Fruit fly (Drosophila melanogaster) whole organism, embryonic: ENCODE results near the gene CG15461.
A peak's percentile ranks its signal among the peaks of the same experiment; 100 is the strongest.

Experiments used
- Abd-B ChIP-seq: fragments of 200-800 bp; sonication (Bioruptor generic); optimal IDR thresholded peaks from 2 replicates; lab custom pipeline; 2018; ENCODE audit warnings: missing biosample characterization, mild to moderate bottlenecking, missing genetic modification characterization, moderate library complexity
- Antp ChIP-seq: fragments of 200-800 bp; sonication (Bioruptor generic); optimal IDR thresholded peaks from 3 replicates; lab custom pipeline; 2016; ENCODE audit warnings: missing biosample characterization, missing genetic modification characterization
- Asciz ChIP-seq: fragments of 200-800 bp; sonication (Bioruptor generic); optimal IDR thresholded peaks from 2 replicates; lab custom pipeline; 2017; ENCODE audit warnings: missing biosample characterization, mild to moderate bottlenecking, missing genetic modification characterization, missing genetic modification reagents
- B-H2 ChIP-seq: fragments of 200-800 bp; sonication (Bioruptor generic); optimal IDR thresholded peaks from 2 replicates; lab custom pipeline; 2018; ENCODE audit warnings: missing biosample characterization, mild to moderate bottlenecking, missing genetic modification characterization
- BEAF-32 ChIP-seq: fragments of 200-800 bp; sonication (Bioruptor generic); optimal IDR thresholded peaks from 3 replicates; lab custom pipeline; 2017; ENCODE audit warnings: missing biosample characterization, missing genetic modification characterization, mild to moderate bottlenecking, moderate library complexity, missing genetic modification reagents
- Bgb ChIP-seq: fragments of 200-800 bp; sonication (Bioruptor generic); IDR thresholded peaks from 2 replicates; pipeline ENCODE4 v1.3.6; 2022; ENCODE audit warnings: missing biosample characterization, missing genetic modification characterization; ENCODE audit not compliant: partially characterized antibody
- Blimp-1 ChIP-seq: fragments of 200-800 bp; sonication (Bioruptor generic); optimal IDR thresholded peaks from 3 replicates; lab custom pipeline; 2018; ENCODE audit warnings: missing biosample characterization, missing genetic modification characterization, mild to moderate bottlenecking, moderate library complexity, missing genetic modification reagents
- CG11398 ChIP-seq: fragments of 200-800 bp; sonication (Bioruptor generic); optimal IDR thresholded peaks from 2 replicates; lab custom pipeline; 2016; ENCODE audit warnings: missing biosample characterization, missing genetic modification characterization
- CG12071 ChIP-seq: fragments of 200-800 bp; sonication (Bioruptor generic); optimal IDR thresholded peaks from 3 replicates; lab custom pipeline; 2018; ENCODE audit warnings: missing biosample characterization, mild to moderate bottlenecking, missing genetic modification characterization
- CG12104 ChIP-seq: fragments of 200-800 bp; sonication (Bioruptor generic); optimal IDR thresholded peaks from 3 replicates; lab custom pipeline; 2016; ENCODE audit warnings: missing biosample characterization, missing genetic modification characterization
- CG14860 ChIP-seq: fragments of 200-800 bp; sonication (Bioruptor generic); IDR thresholded peaks from 3 replicates; pipeline ENCODE4 v1.3.6; 2022; ENCODE audit warnings: missing biosample characterization, missing genetic modification characterization; ENCODE audit not compliant: partially characterized antibody
- CG17612 ChIP-seq: fragments of 200-800 bp; sonication (Bioruptor generic); IDR thresholded peaks from 2 replicates; pipeline ENCODE4 v1.3.6; 2022; ENCODE audit warnings: missing biosample characterization, missing genetic modification characterization
- CG17829 ChIP-seq: fragments of 200-800 bp; optimal IDR thresholded peaks from 2 replicates; lab custom pipeline; 2019; ENCODE audit warnings: missing biosample characterization, mild to moderate bottlenecking, missing genetic modification characterization, moderate library complexity
- CG3065 ChIP-seq: fragments of 200-800 bp; sonication (Bioruptor generic); optimal IDR thresholded peaks from 2 replicates; lab custom pipeline; 2016; ENCODE audit warnings: missing biosample characterization, missing genetic modification characterization
- CG31365 ChIP-seq: fragments of 200-800 bp; sonication (Bioruptor generic); optimal IDR thresholded peaks from 2 replicates; lab custom pipeline; 2018; ENCODE audit warnings: missing biosample characterization, mild to moderate bottlenecking, missing genetic modification characterization
- CG3726 ChIP-seq: fragments of 200-800 bp; sonication (Bioruptor generic); IDR thresholded peaks from 3 replicates; pipeline ENCODE4, ENCODE4 v1.3.6; 2022; ENCODE audit warnings: missing biosample characterization, missing genetic modification characterization
- CG5180 ChIP-seq: fragments of 200-800 bp; sonication (Bioruptor generic); optimal IDR thresholded peaks from 3 replicates; lab custom pipeline; 2017; ENCODE audit warnings: missing biosample characterization, missing genetic modification characterization, mild to moderate bottlenecking, moderate library complexity, missing genetic modification reagents
- CG6654 ChIP-seq: fragments of 200-800 bp; sonication (Bioruptor generic); optimal IDR thresholded peaks from 2 replicates; lab custom pipeline; 2017; ENCODE audit warnings: missing biosample characterization, mild to moderate bottlenecking, missing genetic modification characterization
- CG6854 ChIP-seq: fragments of 200-800 bp; sonication (Bioruptor generic); optimal IDR thresholded peaks from 3 replicates; lab custom pipeline; 2017; ENCODE audit warnings: missing biosample characterization, mild to moderate bottlenecking, missing genetic modification characterization
- CG7928 ChIP-seq: fragments of 200-800 bp; sonication (Bioruptor generic); optimal IDR thresholded peaks from 2 replicates; lab custom pipeline; 2017; ENCODE audit warnings: missing biosample characterization, mild to moderate bottlenecking, missing genetic modification characterization
- CG8290 ChIP-seq, 3 experiments: fragments of 200-800 bp; sonication (Bioruptor generic); optimal IDR thresholded peaks; 2 replicates each; lab custom pipeline; 2016 to 2019; ENCODE audit warnings: missing biosample characterization in 3 of 3, missing genetic modification characterization in 3 of 3, mild to moderate bottlenecking in 2 of 3, moderate library complexity in 1 of 3
- CG9215 ChIP-seq: fragments of 200-800 bp; sonication (Bioruptor generic); IDR thresholded peaks from 2 replicates; pipeline ENCODE4 v1.3.6; 2022; ENCODE audit warnings: missing biosample characterization, missing genetic modification characterization
- CG9609 ChIP-seq: fragments of 200-800 bp; sonication (Bioruptor generic); optimal IDR thresholded peaks from 3 replicates; lab custom pipeline; 2016; ENCODE audit warnings: missing biosample characterization, missing genetic modification characterization
- CG9932 ChIP-seq: fragments of 200-800 bp; sonication (Bioruptor generic); IDR thresholded peaks from 2 replicates; pipeline ENCODE4 v1.3.6; 2022; ENCODE audit warnings: missing biosample characterization, missing genetic modification characterization
- D ChIP-seq, 2 experiments: fragments of 200-800 bp in 1 of 2; fragments of >200 bp in 1 of 2; sonication (Bioruptor generic) in 1 of 2; optimal IDR thresholded peaks; 2 replicates in 1 of 2; 3 replicates in 1 of 2; lab custom pipeline; 2017; ENCODE audit warnings: mild to moderate bottlenecking in 1 of 2, missing biosample characterization in 1 of 2, missing genetic modification characterization in 1 of 2, missing genetic modification reagents in 1 of 2
- Dbx ChIP-seq: fragments of 200-800 bp; sonication (Bioruptor generic); IDR thresholded peaks from 3 replicates; pipeline ENCODE4 v1.3.6; 2022; ENCODE audit warnings: missing biosample characterization, missing genetic modification characterization
- Hand ChIP-seq: fragments of 200-800 bp; sonication (Bioruptor generic); optimal IDR thresholded peaks from 2 replicates; lab custom pipeline; 2017; ENCODE audit warnings: mild to moderate bottlenecking, missing biosample characterization, missing genetic modification reagents, missing genetic modification characterization
- Mrtf ChIP-seq: fragments of 200-800 bp; sonication (Bioruptor generic); IDR thresholded peaks from 3 replicates; pipeline ENCODE4 v1.3.6; 2022; ENCODE audit warnings: missing biosample characterization, missing genetic modification characterization
- NC2α ChIP-seq: fragments of 200-800 bp; sonication (Bioruptor generic); optimal IDR thresholded peaks from 2 replicates; lab custom pipeline; 2016; ENCODE audit warnings: missing biosample characterization, missing genetic modification characterization
- NFAT ChIP-seq: fragments of 200-800 bp; sonication (Bioruptor generic); IDR thresholded peaks from 2 replicates; pipeline ENCODE4 v1.3.6; 2022; ENCODE audit warnings: missing biosample characterization, missing genetic modification characterization
- Rfx ChIP-seq: fragments of 200-800 bp; sonication (Bioruptor generic); IDR thresholded peaks from 2 replicates; pipeline ENCODE4 v1.3.6; 2022; ENCODE audit warnings: missing biosample characterization, missing genetic modification characterization
- Sox100B ChIP-seq: fragments of 200-800 bp; sonication (Bioruptor generic); optimal IDR thresholded peaks from 3 replicates; lab custom pipeline; 2018; ENCODE audit warnings: missing biosample characterization, mild to moderate bottlenecking, missing genetic modification characterization
- bigmax ChIP-seq: fragments of 200-800 bp; sonication (Bioruptor generic); optimal IDR thresholded peaks from 2 replicates; lab custom pipeline; 2018; ENCODE audit warnings: missing biosample characterization, mild to moderate bottlenecking, missing genetic modification characterization
- chif ChIP-seq, 2 experiments: fragments of 200-800 bp; sonication (Bioruptor generic); optimal IDR thresholded peaks; 3 replicates each; lab custom pipeline; 2016; ENCODE audit warnings: missing biosample characterization in 2 of 2, missing genetic modification characterization in 2 of 2
- croc ChIP-seq: fragments of 200-800 bp; sonication (Bioruptor generic); conservative IDR thresholded peaks from 3 replicates; pipeline ENCODE4 v1.3.6; 2022; ENCODE audit warnings: missing biosample characterization, missing genetic modification characterization
- cwo ChIP-seq: fragments of 200-800 bp; sonication (Bioruptor generic); optimal IDR thresholded peaks from 3 replicates; lab custom pipeline; 2017; ENCODE audit warnings: missing biosample characterization, missing genetic modification characterization, mild to moderate bottlenecking, moderate library complexity, missing genetic modification reagents
- dmrt99B ChIP-seq: fragments of 200-800 bp; sonication (Bioruptor generic); optimal IDR thresholded peaks from 2 replicates; lab custom pipeline; 2018; ENCODE audit warnings: missing biosample characterization, mild to moderate bottlenecking, missing genetic modification characterization, moderate library complexity
- fd102C ChIP-seq: fragments of 200-800 bp; sonication (Bioruptor generic); optimal IDR thresholded peaks from 2 replicates; lab custom pipeline; 2018; ENCODE audit warnings: missing biosample characterization, mild to moderate bottlenecking, missing genetic modification characterization, moderate library complexity
- fu2 ChIP-seq: fragments of 200-800 bp; sonication (Bioruptor generic); optimal IDR thresholded peaks from 2 replicates; lab custom pipeline; 2016; ENCODE audit warnings: missing biosample characterization, missing genetic modification characterization
- hb ChIP-seq: fragments of 200-800 bp; sonication (Bioruptor generic); IDR thresholded peaks from 3 replicates; pipeline ENCODE4 v1.3.6; 2022; ENCODE audit warnings: missing biosample characterization, missing genetic modification characterization; ENCODE audit not compliant: partially characterized antibody
- hbn ChIP-seq: fragments of 200-800 bp; sonication (Bioruptor generic); IDR thresholded peaks from 2 replicates; pipeline ENCODE4 v1.3.6; 2022; ENCODE audit warnings: missing biosample characterization, missing genetic modification characterization; ENCODE audit not compliant: partially characterized antibody
- pan ChIP-seq, 4 experiments: fragments of >200 bp in 3 of 4; fragments of 200-800 bp in 1 of 4; sonication (Bioruptor generic) in 1 of 4; optimal IDR thresholded peaks in 3 of 4; IDR thresholded peaks in 1 of 4; 2 replicates each; pipeline versions ENCODE4 v1.3.6 to Lab custom; 2017 to 2022; ENCODE audit warnings: missing biosample characterization in 2 of 4, missing genetic modification characterization in 2 of 4, mixed read lengths in 1 of 4
- phol ChIP-seq: fragments of 200-800 bp; sonication (Bioruptor generic); optimal IDR thresholded peaks from 3 replicates; lab custom pipeline; 2018; ENCODE audit warnings: missing biosample characterization, mild to moderate bottlenecking, missing genetic modification characterization, moderate library complexity
- seq ChIP-seq: fragments of 200-800 bp; sonication (Bioruptor generic); IDR thresholded peaks from 2 replicates; pipeline ENCODE4 v1.3.6; 2022; ENCODE audit warnings: missing biosample characterization, missing genetic modification characterization
- sim ChIP-seq: fragments of 200-800 bp; sonication (Bioruptor generic); IDR thresholded peaks from 2 replicates; pipeline ENCODE4 v1.3.6; 2022; ENCODE audit warnings: missing biosample characterization, missing genetic modification characterization
- sob ChIP-seq: fragments of 200-800 bp; sonication (Bioruptor generic); IDR thresholded peaks from 2 replicates; pipeline ENCODE4 v1.3.6; 2022; ENCODE audit warnings: missing biosample characterization, missing genetic modification characterization
- vnd ChIP-seq: fragments of 200-800 bp; sonication (Bioruptor generic); IDR thresholded peaks from 3 replicates; pipeline ENCODE4 v1.3.6; 2022; ENCODE audit warnings: missing biosample characterization, missing genetic modification characterization; ENCODE audit not compliant: partially characterized antibody
- zen2 ChIP-seq: fragments of 200-800 bp; sonication (Bioruptor generic); IDR thresholded peaks from 3 replicates; pipeline ENCODE4 v1.3.6; 2022; ENCODE audit warnings: missing biosample characterization, missing genetic modification characterization; ENCODE audit not compliant: partially characterized antibody

Gene CG15461

DNA sequence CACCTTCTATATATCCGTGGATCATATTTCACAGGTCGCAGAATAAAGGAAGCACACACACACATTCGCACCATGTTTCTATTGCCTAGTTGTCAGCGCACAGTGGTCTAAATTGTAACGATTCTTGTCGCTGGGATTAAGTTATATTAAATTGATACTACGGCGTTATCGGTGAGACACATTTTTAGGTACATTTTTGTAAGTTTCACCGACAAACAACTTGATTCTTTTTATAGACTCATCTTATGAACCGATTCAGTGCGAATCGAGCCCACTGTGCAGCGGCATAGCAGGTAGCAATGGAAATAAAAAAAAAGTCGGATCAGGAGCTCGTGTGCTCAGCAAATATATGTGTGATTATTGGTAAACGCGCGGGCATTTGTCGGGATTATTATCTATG, 5.6 kb upstream of the CG15461 start (continued):
- TF ChIP-seq CG11398 (GFP tag; lab: Kevin White, UChicago) (peak; percentile 65), bigmax (GFP tag; lab: Kevin White, UChicago) (no peak), sim (GFP tag; lab: Robert Waterston, UW) (0 out of 2 replicates have a peak, but pooled peaks have one; percentile 10), Rfx (GFP tag; lab: Robert Waterston, UW) (peak; percentile 61), NFAT (no peak), Dbx (GFP tag; lab: Robert Waterston, UW) (peak; percentile 63; the same call in 1 of the 3 replicates), croc (GFP tag; lab: Robert Waterston, UW) (no peak), CG12104 (GFP tag; lab: Kevin White, UChicago) (no peak), vnd (GFP tag; lab: Robert Waterston, UW) (no peak), CG17612 (GFP tag; lab: Robert Waterston, UW) (no peak), Hand (GFP tag; lab: Kevin White, UChicago) (no peak), phol (peak; percentile 65), Antp (GFP tag; lab: Kevin White, UChicago) (no peak), Asciz (GFP tag; lab: Kevin White, UChicago) (peak; percentile 36), CG31365 (tag; lab: Kevin White, UChicago) (no peak), CG3726 (GFP tag; lab: Robert Waterston, UW) (0 out of 3 replicates have a peak, but pooled peaks have one; percentile 39), dmrt99B (tag; lab: Kevin White, UChicago) (peak; percentile 76), Sox100B (GFP tag; lab: Kevin White, UChicago) (no peak), fu2 (peak; percentile 51), CG9932 (GFP tag; lab: Robert Waterston, UW) (peak; percentile 61), cwo (peak; percentile 62), CG9215 (GFP tag; lab: Robert Waterston, UW) (no peak), B-H2 (GFP tag; lab: Kevin White, UChicago) (no peak), fd102C (GFP tag; lab: Kevin White, UChicago) (peak; percentile 22), hb (GFP tag; lab: Robert Waterston, UW) (no peak), CG6854 (GFP tag; lab: Kevin White, UChicago) (no peak), CG5180 (GFP tag; lab: Kevin White, UChicago) (no peak), CG17829 (no peak), CG14860 (GFP tag; lab: Robert Waterston, UW) (no peak), Blimp-1 (GFP tag; lab: Kevin White, UChicago) (no peak), zen2 (GFP tag; lab: Robert Waterston, UW) (no peak)

DNA sequence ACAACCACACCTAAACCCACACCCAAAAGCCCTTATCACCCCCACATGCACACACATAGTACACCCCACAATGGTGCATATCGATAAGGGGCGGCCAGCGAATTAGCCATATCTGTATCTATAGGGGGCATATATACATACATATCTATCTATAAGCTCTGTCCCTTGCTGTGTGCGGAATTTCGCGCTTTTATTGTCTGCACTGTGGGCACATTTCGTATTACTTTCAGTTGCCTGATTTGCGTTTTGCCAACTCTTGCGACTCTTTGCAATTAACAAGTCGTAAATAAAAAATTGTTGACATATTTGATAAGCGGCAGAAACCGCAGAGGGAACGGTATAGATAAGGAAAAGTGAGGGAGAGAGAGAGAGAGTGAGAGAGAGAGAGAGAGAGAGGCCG, 4.6 kb upstream of the CG15461 start:
- no peak for TF ChIP-seq hbn (GFP tag; lab: Robert Waterston, UW)
- no peak for TF ChIP-seq Abd-B (GFP tag; lab: Kevin White, UChicago)
- TF ChIP-seq BEAF-32 (GFP tag; lab: Kevin White, UChicago), result no peak
- TF ChIP-seq CG3065 (GFP tag; lab: Kevin White, UChicago), result no peak
- TF ChIP-seq CG9609 (GFP tag; lab: Kevin White, UChicago), result no peak
- no peak for TF ChIP-seq Mrtf (GFP tag; lab: Robert Waterston, UW)
- TF ChIP-seq chif (GFP tag; optimal IDR thresholded peaks at IDR 0.05; lab: Kevin White, UChicago), result no peak
- TF ChIP-seq CG6654 (GFP tag; lab: Kevin White, UChicago), result no peak
- TF ChIP-seq CG17829, result no peak
- TF ChIP-seq pan (optimal IDR thresholded peaks at IDR 0.05; lab: Kevin White, UChicago), result no peak
- no peak for TF ChIP-seq pan (GFP tag; optimal IDR thresholded peaks at IDR 0.05 in 1 of 2, IDR thresholded peaks at IDR 0.05 in 1 of 2)
- no peak for TF ChIP-seq Bgb (GFP tag; lab: Robert Waterston, UW)
- no peak for TF ChIP-seq NC2α (GFP tag; lab: Kevin White, UChicago)
- no peak for TF ChIP-seq sob (GFP tag; lab: Robert Waterston, UW)
- TF ChIP-seq croc (GFP tag; lab: Robert Waterston, UW), result no peak
- TF ChIP-seq seq (GFP tag; lab: Robert Waterston, UW), result no peak
- no peak for TF ChIP-seq D (optimal IDR thresholded peaks at IDR 0.05; lab: Kevin White, UChicago)
- TF ChIP-seq D (GFP tag; optimal IDR thresholded peaks at IDR 0.05; lab: Kevin White, UChicago), result no peak
- TF ChIP-seq CG8290 (GFP tag; optimal IDR thresholded peaks at IDR 0.05; lab: Kevin White, UChicago), result no peak
- TF ChIP-seq CG8290 (tag; optimal IDR thresholded peaks at IDR 0.05; lab: Kevin White, UChicago), result peak in 1 of 2 experiments; percentile 29
- TF ChIP-seq CG7928 (GFP tag; lab: Kevin White, UChicago), result no peak
- no peak for TF ChIP-seq CG12071
